Worm (Caenorhabditis elegans) whole organism, L4 larva: ENCODE measurements around the gene lin-25.

Experiments used
- F10B5.3 ChIP-seq: sonication (generic microtip); optimal IDR thresholded peaks from 2 replicates; lab custom pipeline; 2016; ENCODE audit warnings: mild to moderate bottlenecking, missing genetic modification characterization, missing compliant biosample characterization
- F26F4.8 ChIP-seq: fragments of 200-800 bp; sonication (Bioruptor generic); conservative IDR thresholded peaks from 2 replicates; pipeline ENCODE4 v1.3.6; 2022; ENCODE audit warnings: missing genetic modification characterization, missing compliant biosample characterization
- F37D6.2 ChIP-seq: sonication (generic microtip); optimal IDR thresholded peaks from 2 replicates; lab custom pipeline; 2016; ENCODE audit warnings: mild to moderate bottlenecking, missing genetic modification characterization, missing compliant biosample characterization
- F49E8.2 ChIP-seq: sonication (generic microtip); optimal IDR thresholded peaks from 2 replicates; lab custom pipeline; 2016; ENCODE audit warnings: missing compliant biosample characterization, mild to moderate bottlenecking, missing genetic modification characterization, borderline replicate concordance
- R02D3.7 ChIP-seq: fragments of 150-350 bp; sonication (generic microtip); optimal IDR thresholded peaks from 3 replicates; lab custom pipeline; 2014; ENCODE audit warnings: missing biosample characterization, missing genetic modification characterization
- T20F7.1 ChIP-seq: fragments of 200-800 bp; sonication (Bioruptor generic); optimal IDR thresholded peaks from 2 replicates; lab custom pipeline; 2018; ENCODE audit warnings: mild to moderate bottlenecking, missing genetic modification characterization, missing compliant biosample characterization
- T26A8.4 ChIP-seq: fragments of 200-800 bp; sonication (Bioruptor generic); IDR thresholded peaks from 2 replicates; pipeline ENCODE4 v1.3.6; 2022; ENCODE audit warnings: missing genetic modification characterization, missing compliant biosample characterization
- Y5F2A.4 ChIP-seq: fragments of 200-800 bp; sonication (Bioruptor generic); optimal IDR thresholded peaks from 2 replicates; lab custom pipeline; 2018; ENCODE audit warnings: mild to moderate bottlenecking, missing genetic modification characterization, missing compliant biosample characterization
- ZK337.2 ChIP-seq: fragments of 200-800 bp; sonication (Bioruptor generic); IDR thresholded peaks from 2 replicates; pipeline ENCODE4 v1.3.6; 2022; ENCODE audit warnings: missing genetic modification reagents, missing genetic modification characterization, missing compliant biosample characterization
- aha-1 ChIP-seq: fragments of 150-350 bp; peaks from one replicate; lab custom pipeline; 2014; ENCODE audit warnings: missing biosample characterization, missing genetic modification characterization
- ama-1 ChIP-seq: fragments of 150-350 bp; optimal IDR thresholded peaks from 2 replicates; lab custom pipeline; 2014; ENCODE audit warnings: inconsistent platforms, mixed read lengths
- arid-1 ChIP-seq: fragments of 200-800 bp; sonication (Bioruptor generic); conservative IDR thresholded peaks from 2 replicates; pipeline ENCODE4 v1.3.6; 2022; ENCODE audit warnings: missing genetic modification reagents, missing genetic modification characterization, missing compliant biosample characterization
- ceh-28 ChIP-seq: fragments of 150-350 bp; optimal IDR thresholded peaks from 2 replicates; lab custom pipeline; 2014; ENCODE audit warnings: missing biosample characterization, missing genetic modification reagents, missing genetic modification characterization
- ceh-32 ChIP-seq: sonication (generic microtip); optimal IDR thresholded peaks from 2 replicates; lab custom pipeline; 2016; ENCODE audit warnings: mild to moderate bottlenecking, missing genetic modification characterization, missing compliant biosample characterization; ENCODE audit not compliant: poor library complexity
- cey-2 ChIP-seq: sonication (generic microtip); optimal IDR thresholded peaks from 3 replicates; lab custom pipeline; 2017; ENCODE audit warnings: missing genetic modification characterization, mild to moderate bottlenecking, missing compliant biosample characterization, antibody characterized with exemption, borderline replicate concordance; ENCODE audit not compliant: insufficient read depth
- ctbp-1 ChIP-seq: fragments of 200-800 bp; sonication (Bioruptor generic); IDR thresholded peaks from 2 replicates; pipeline ENCODE4 v1.3.6; 2022; ENCODE audit warnings: missing genetic modification reagents, missing genetic modification characterization, missing compliant biosample characterization
- daf-12 ChIP-seq: fragments of 150-350 bp; optimal IDR thresholded peaks from 2 replicates; lab custom pipeline; 2014; ENCODE audit warnings: missing biosample characterization, missing genetic modification reagents, missing genetic modification characterization
- daf-16 ChIP-seq, 3 experiments: sonication (generic microtip); optimal IDR thresholded peaks; 2 replicates each; lab custom pipeline; 2016 to 2017; ENCODE audit warnings: missing genetic modification characterization in 3 of 3, missing genetic modification reagents in 3 of 3, mild to moderate bottlenecking in 2 of 3, missing compliant biosample characterization in 2 of 3, missing biosample characterization in 1 of 3, moderate library complexity in 1 of 3
- daf-19 ChIP-seq: fragments of 200-800 bp; sonication (Bioruptor generic); conservative IDR thresholded peaks from 2 replicates; pipeline ENCODE4 v1.3.6; 2022; ENCODE audit warnings: missing genetic modification characterization, missing compliant biosample characterization
- daf-8 ChIP-seq: fragments of 200-800 bp; sonication (Bioruptor generic); IDR thresholded peaks from 2 replicates; pipeline ENCODE4 v1.3.6; 2022; ENCODE audit warnings: missing genetic modification characterization, missing compliant biosample characterization
- dmd-6 ChIP-seq: fragments of 200-800 bp; sonication (Bioruptor generic); IDR thresholded peaks from 2 replicates; pipeline ENCODE4 v1.3.6; 2022; ENCODE audit warnings: missing genetic modification reagents, missing genetic modification characterization, missing compliant biosample characterization
- dmd-8 ChIP-seq: fragments of 200-800 bp; sonication (Bioruptor generic); IDR thresholded peaks from 2 replicates; pipeline ENCODE4 v1.3.6; 2022; ENCODE audit warnings: missing genetic modification characterization, missing compliant biosample characterization
- dmd-9 ChIP-seq: fragments of 200-800 bp; sonication (Bioruptor generic); IDR thresholded peaks from 2 replicates; pipeline ENCODE4 v1.3.6; 2022; ENCODE audit warnings: missing genetic modification reagents, missing genetic modification characterization, missing compliant biosample characterization
- dve-1 ChIP-seq: sonication (generic microtip); optimal IDR thresholded peaks from 2 replicates; lab custom pipeline; 2017; ENCODE audit warnings: antibody characterized with exemption, mild to moderate bottlenecking, missing genetic modification characterization, missing compliant biosample characterization; ENCODE audit not compliant: insufficient read depth
- gei-8 ChIP-seq: fragments of 200-800 bp; sonication (Bioruptor generic); optimal IDR thresholded peaks from 2 replicates; lab custom pipeline; 2018; ENCODE audit warnings: mild to moderate bottlenecking, missing genetic modification characterization, missing compliant biosample characterization
- hlh-11 ChIP-seq: fragments of 200-800 bp; sonication (Bioruptor generic); optimal IDR thresholded peaks from 2 replicates; lab custom pipeline; 2018; ENCODE audit warnings: mild to moderate bottlenecking, missing genetic modification characterization, missing compliant biosample characterization
- hlh-30 ChIP-seq: sonication (generic microtip); optimal IDR thresholded peaks from 2 replicates; lab custom pipeline; 2017; ENCODE audit warnings: antibody characterized with exemption, mild to moderate bottlenecking, missing genetic modification characterization, missing compliant biosample characterization; ENCODE audit not compliant: insufficient read depth
- hmg-1.1 ChIP-seq: fragments of 200-800 bp; sonication (Bioruptor generic); IDR thresholded peaks from 2 replicates; pipeline ENCODE4 v1.3.6; 2022; ENCODE audit warnings: missing genetic modification reagents, missing genetic modification characterization, missing compliant biosample characterization
- jun-1 ChIP-seq: fragments of 150-350 bp; optimal IDR thresholded peaks from 2 replicates; lab custom pipeline; 2014; ENCODE audit warnings: missing biosample characterization, missing genetic modification reagents, missing genetic modification characterization
- lin-1 ChIP-seq: fragments of 200-800 bp; sonication (Bioruptor generic); IDR thresholded peaks from 2 replicates; pipeline ENCODE4 v1.3.6; 2022; ENCODE audit warnings: missing genetic modification reagents, missing genetic modification characterization, missing compliant biosample characterization
- lin-13 ChIP-seq: fragments of 150-350 bp; optimal IDR thresholded peaks from 2 replicates; lab custom pipeline; 2014; ENCODE audit warnings: missing biosample characterization, missing genetic modification reagents, missing genetic modification characterization
- lin-38 ChIP-seq: fragments of 200-800 bp; sonication (Bioruptor generic); IDR thresholded peaks from 2 replicates; pipeline ENCODE4 v1.3.6; 2022; ENCODE audit warnings: missing genetic modification reagents, missing genetic modification characterization, missing compliant biosample characterization
- lin-39 ChIP-seq: fragments of 150-350 bp; optimal IDR thresholded peaks from 2 replicates; lab custom pipeline; 2014; ENCODE audit warnings: missing biosample characterization, missing genetic modification reagents, missing genetic modification characterization
- mdl-1 ChIP-seq, 2 experiments: fragments of 150-350 bp in 1 of 2; sonication (generic microtip) in 1 of 2; optimal IDR thresholded peaks; 2 replicates each; lab custom pipeline; 2014 to 2017; ENCODE audit warnings: missing biosample characterization in 2 of 2, missing genetic modification characterization in 2 of 2
- mes-2 ChIP-seq: sonication (generic microtip); optimal IDR thresholded peaks from 2 replicates; lab custom pipeline; 2016; ENCODE audit warnings: missing genotype, mild to moderate bottlenecking, missing genetic modification characterization, missing compliant biosample characterization; ENCODE audit not compliant: poor library complexity, severe bottlenecking
- nhr-237 ChIP-seq: sonication (generic microtip); optimal IDR thresholded peaks from 2 replicates; lab custom pipeline; 2017; ENCODE audit warnings: missing biosample characterization, missing genetic modification characterization
- nhr-28 ChIP-seq: fragments of 150-350 bp; optimal IDR thresholded peaks from 2 replicates; lab custom pipeline; 2014; ENCODE audit warnings: missing biosample characterization, missing genetic modification characterization
- nhr-41 ChIP-seq: fragments of 200-800 bp; sonication (Bioruptor generic); IDR thresholded peaks from 2 replicates; pipeline ENCODE4 v1.3.6; 2022; ENCODE audit warnings: missing genetic modification reagents, missing genetic modification characterization, missing compliant biosample characterization
- nhr-6 ChIP-seq: fragments of 150-350 bp; optimal IDR thresholded peaks from 2 replicates; lab custom pipeline; 2014; ENCODE audit warnings: missing biosample characterization, missing genetic modification characterization
- rbr-2 ChIP-seq: sonication (generic microtip); optimal IDR thresholded peaks from 2 replicates; lab custom pipeline; 2016; ENCODE audit warnings: missing genotype, missing genetic modification characterization, missing compliant biosample characterization
- sdz-12 ChIP-seq: fragments of 200-800 bp; sonication (Bioruptor generic); optimal IDR thresholded peaks from 2 replicates; lab custom pipeline; 2018; ENCODE audit warnings: mild to moderate bottlenecking, missing genetic modification characterization, missing compliant biosample characterization
- set-16 ChIP-seq: fragments of 200-800 bp; sonication (Bioruptor generic); IDR thresholded peaks from 2 replicates; pipeline ENCODE4 v1.3.6; 2022; ENCODE audit warnings: missing genetic modification reagents, missing genetic modification characterization, missing compliant biosample characterization
- spr-1 ChIP-seq: sonication (generic microtip); optimal IDR thresholded peaks from 2 replicates; lab custom pipeline; 2016; ENCODE audit warnings: mild to moderate bottlenecking, missing genetic modification characterization, missing compliant biosample characterization
- tra-1 ChIP-seq: fragments of 200-800 bp; sonication (Bioruptor generic); IDR thresholded peaks from 2 replicates; pipeline ENCODE4 v1.3.6; 2022; ENCODE audit warnings: missing genetic modification reagents, missing genetic modification characterization, missing compliant biosample characterization
- unc-39 ChIP-seq: sonication (generic microtip); optimal IDR thresholded peaks from 2 replicates; lab custom pipeline; 2017; ENCODE audit warnings: missing biosample characterization, missing genetic modification characterization
- unc-62 ChIP-seq, 3 experiments: fragments of 150-350 bp in 1 of 3; sonication (generic microtip); optimal IDR thresholded peaks in 2 of 3; peaks in 1 of 3; 1 replicate in 1 of 3; 2 replicates in 2 of 3; lab custom pipeline; 2014 to 2017; ENCODE audit warnings: missing biosample characterization in 3 of 3, missing genetic modification characterization in 3 of 3, missing genetic modification reagents in 3 of 3, missing genotype in 1 of 3
- zag-1 ChIP-seq: fragments of 150-350 bp; optimal IDR thresholded peaks from 2 replicates; lab custom pipeline; 2014; ENCODE audit warnings: missing biosample characterization, missing genetic modification characterization
- zfp-3 ChIP-seq: fragments of 200-800 bp; sonication (Bioruptor generic); conservative IDR thresholded peaks from 2 replicates; pipeline ENCODE4 v1.3.6; 2022; ENCODE audit warnings: missing genetic modification reagents, missing genetic modification characterization, missing compliant biosample characterization
- zip-2 ChIP-seq: fragments of 150-350 bp; optimal IDR thresholded peaks from 2 replicates; lab custom pipeline; 2014; ENCODE audit warnings: missing biosample characterization, missing genetic modification characterization
- ztf-11 ChIP-seq: fragments of 150-350 bp; optimal IDR thresholded peaks from 2 replicates; lab custom pipeline; 2014; ENCODE audit warnings: missing biosample characterization, missing genetic modification characterization
- ztf-7 ChIP-seq: fragments of 150-350 bp; optimal IDR thresholded peaks from 2 replicates; lab custom pipeline; 2014; ENCODE audit warnings: missing biosample characterization, missing genetic modification characterization

The lin-25 gene

DNA sequence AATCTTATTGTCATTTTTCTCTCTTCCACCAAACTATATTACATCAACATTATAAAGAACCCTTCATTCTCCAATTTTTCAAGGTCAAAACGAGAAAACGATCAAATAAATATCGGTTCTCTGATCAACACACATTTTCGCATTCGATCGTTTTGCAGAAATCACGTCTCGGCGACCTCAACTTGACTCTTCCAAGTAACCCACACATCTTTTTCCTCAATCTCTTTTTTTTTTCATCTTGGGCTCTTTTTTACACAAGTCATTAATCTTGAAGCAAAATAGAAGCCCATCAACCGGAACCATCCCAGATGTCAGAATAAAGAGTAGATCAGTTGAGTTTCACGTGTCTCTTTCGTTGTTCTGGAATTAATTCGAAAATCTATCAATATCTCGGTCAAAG, 13.5 kb upstream of the lin-25 start:
- TF ChIP-seq mes-2 (tag; lab: Kevin White, UChicago), result no peak
- TF ChIP-seq lin-38 (GFP tag; lab: Robert Waterston, UW), result no peak
- no peak for TF ChIP-seq ztf-7 (tag; lab: Kevin White, UChicago)
- no peak for TF ChIP-seq zip-2 (tag; lab: Kevin White, UChicago)
- no peak for TF ChIP-seq ceh-28 (tag; lab: Kevin White, UChicago)
- no peak for TF ChIP-seq Y5F2A.4 (GFP tag; lab: Kevin White, UChicago)
- TF ChIP-seq daf-8 (GFP tag; lab: Robert Waterston, UW), result no peak
- TF ChIP-seq dve-1, result no peak
- no peak for TF ChIP-seq ztf-11 (tag; lab: Kevin White, UChicago)
- no peak for TF ChIP-seq nhr-6
- TF ChIP-seq hlh-11 (tag; lab: Kevin White, UChicago), result peak; percentile 42
- TF ChIP-seq arid-1 (GFP tag; lab: Robert Waterston, UW), result no peak
- TF ChIP-seq T20F7.1 (GFP tag; lab: Kevin White, UChicago), result no peak
- TF ChIP-seq dmd-8 (GFP tag; lab: Robert Waterston, UW), result no peak
- TF ChIP-seq unc-39 (tag; lab: Kevin White, UChicago), result no peak
- TF ChIP-seq daf-19 (GFP tag; lab: Robert Waterston, UW), result no peak
- no peak for TF ChIP-seq daf-12 (tag; lab: Kevin White, UChicago)
- no peak for TF ChIP-seq T26A8.4 (GFP tag; lab: Robert Waterston, UW)
- TF ChIP-seq zfp-3 (GFP tag; lab: Robert Waterston, UW), result no peak
- no peak for TF ChIP-seq hmg-1.1 (GFP tag; lab: Robert Waterston, UW)
- TF ChIP-seq ama-1 (lab: Kevin White, UChicago), result no peak
- TF ChIP-seq spr-1 (tag; lab: Kevin White, UChicago), result no peak
- no peak for TF ChIP-seq lin-13 (GFP tag; lab: Kevin White, UChicago)
- TF ChIP-seq F26F4.8 (GFP tag; lab: Robert Waterston, UW), result no peak
- no peak for TF ChIP-seq rbr-2 (tag; lab: Kevin White, UChicago)
- no peak for TF ChIP-seq gei-8 (GFP tag; lab: Kevin White, UChicago)
- no peak for TF ChIP-seq F49E8.2 (tag; lab: Kevin White, UChicago)
- TF ChIP-seq nhr-41 (GFP tag; lab: Robert Waterston, UW), result no peak
- peak in 1 of 2 experiments; percentile 28 for TF ChIP-seq unc-62 (GFP tag; optimal IDR thresholded peaks at IDR 0.05 in 1 of 2; lab: Kevin White, UChicago)
- no peak for TF ChIP-seq unc-62 (tag; optimal IDR thresholded peaks at IDR 0.05; lab: Kevin White, UChicago)
- no peak for TF ChIP-seq ceh-32
- no peak for TF ChIP-seq lin-1
- TF ChIP-seq dmd-6 (GFP tag; lab: Robert Waterston, UW), result no peak
- no peak for TF ChIP-seq ZK337.2 (GFP tag; lab: Robert Waterston, UW)
- 0 out of 2 replicates have a peak, but pooled peaks have one; percentile 43 for TF ChIP-seq tra-1 (GFP tag; lab: Robert Waterston, UW)
- peak; percentile 26 for TF ChIP-seq hlh-30 (tag; lab: Kevin White, UChicago)
- TF ChIP-seq mdl-1 (tag; optimal IDR thresholded peaks at IDR 0.05; lab: Kevin White, UChicago), result peak in 1 of 2 experiments; percentile 20
- TF ChIP-seq set-16 (GFP tag; lab: Robert Waterston, UW), result no peak
- TF ChIP-seq F10B5.3 (tag; lab: Kevin White, UChicago), result no peak
- TF ChIP-seq sdz-12 (GFP tag; lab: Kevin White, UChicago), result no peak
- TF ChIP-seq lin-39 (tag; lab: Kevin White, UChicago), result no peak
- TF ChIP-seq aha-1 (tag; lab: Kevin White, UChicago), result peak; percentile 32
- TF ChIP-seq R02D3.7, result no peak
- TF ChIP-seq ctbp-1, result no peak
- no peak for TF ChIP-seq zag-1
- no peak for TF ChIP-seq F37D6.2 (tag; lab: Kevin White, UChicago)
- TF ChIP-seq nhr-28 (tag; lab: Kevin White, UChicago), result no peak
- no peak for TF ChIP-seq jun-1
- peak in 1 of 2 experiments; percentile 50 for TF ChIP-seq daf-16 (GFP tag; optimal IDR thresholded peaks at IDR 0.05; lab: Kevin White, UChicago)
- no peak for TF ChIP-seq daf-16 (tag; optimal IDR thresholded peaks at IDR 0.05; lab: Kevin White, UChicago)
- TF ChIP-seq nhr-237, result no peak
- TF ChIP-seq cey-2, result no peak
- no peak for TF ChIP-seq dmd-9 (GFP tag; lab: Robert Waterston, UW)
